Worm (Caenorhabditis elegans) whole organism, young adult: ENCODE results near the gene F44E5.17.
A peak's percentile ranks its signal among the peaks of the same experiment; 100 is the strongest.

Source experiments
- D2030.7 ChIP-seq: fragments of 200-800 bp; sonication (Bioruptor generic); IDR thresholded peaks from 2 replicates; pipeline ENCODE4 v1.3.6; 2022; ENCODE audit warnings: missing genetic modification reagents, missing genetic modification characterization, missing compliant biosample characterization
- F10E7.11 ChIP-seq: sonication (generic microtip); optimal IDR thresholded peaks from 2 replicates; lab custom pipeline; 2017; ENCODE audit warnings: mild to moderate bottlenecking, missing genetic modification characterization, moderate library complexity, missing compliant biosample characterization
- F33H1.4 ChIP-seq: fragments of 200-800 bp; sonication (Bioruptor generic); IDR thresholded peaks from 2 replicates; pipeline ENCODE4 v1.3.6; 2022; ENCODE audit warnings: missing genetic modification reagents, missing genetic modification characterization, missing compliant biosample characterization
- F39B2.1 ChIP-seq: fragments of 200-800 bp; sonication (Bioruptor generic); IDR thresholded peaks from 2 replicates; pipeline ENCODE4 v1.3.6; 2022; ENCODE audit warnings: missing genetic modification reagents, missing genetic modification characterization, missing compliant biosample characterization
- F57A8.1 ChIP-seq: fragments of 200-800 bp; sonication (Bioruptor generic); optimal IDR thresholded peaks from 2 replicates; lab custom pipeline; 2018; ENCODE audit warnings: mild to moderate bottlenecking, missing genetic modification characterization, moderate library complexity, missing compliant biosample characterization
- F57C9.4 ChIP-seq: sonication (generic microtip); optimal IDR thresholded peaks from 2 replicates; lab custom pipeline; 2017; ENCODE audit warnings: mild to moderate bottlenecking, missing genetic modification characterization, missing compliant biosample characterization
- T26A5.8 ChIP-seq: sonication (generic microtip); optimal IDR thresholded peaks from 2 replicates; lab custom pipeline; 2016; ENCODE audit warnings: missing genetic modification characterization, missing compliant biosample characterization
- Y53G8AR.9 ChIP-seq: fragments of 200-800 bp; sonication (Bioruptor generic); conservative IDR thresholded peaks from 2 replicates; pipeline ENCODE4 v1.3.6; 2022; ENCODE audit warnings: missing genetic modification reagents, missing genetic modification characterization, missing compliant biosample characterization
- Y79H2A.3 ChIP-seq: fragments of 200-800 bp; sonication (Bioruptor generic); conservative IDR thresholded peaks from 2 replicates; pipeline ENCODE4 v1.3.6; 2022; ENCODE audit warnings: missing genetic modification reagents, missing genetic modification characterization, missing compliant biosample characterization
- Y95B8A.8 ChIP-seq: fragments of 200-800 bp; sonication (Bioruptor generic); IDR thresholded peaks from 2 replicates; pipeline ENCODE4 v1.3.6; 2022; ENCODE audit warnings: missing genetic modification reagents, missing genetic modification characterization, missing compliant biosample characterization
- ama-1 ChIP-seq, 3 experiments: fragments of 150-350 bp in 1 of 3; sonication (generic microtip) in 2 of 3; optimal IDR thresholded peaks; 2 replicates each; lab custom pipeline; 2014 to 2018; ENCODE audit warnings: missing biosample characterization in 2 of 3, missing genetic modification characterization in 2 of 3, missing genetic modification reagents in 2 of 3
- aptf-2 ChIP-seq: fragments of 200-800 bp; sonication (Bioruptor generic); conservative IDR thresholded peaks from 2 replicates; pipeline ENCODE4 v1.3.6; 2022; ENCODE audit warnings: missing genetic modification reagents, missing genetic modification characterization, missing compliant biosample characterization
- aptf-3 ChIP-seq: fragments of 200-800 bp; sonication (Bioruptor generic); IDR thresholded peaks from 2 replicates; pipeline ENCODE4 v1.3.6; 2022; ENCODE audit warnings: missing genetic modification characterization, missing compliant biosample characterization
- athp-1 ChIP-seq: sonication (generic microtip); optimal IDR thresholded peaks from 2 replicates; lab custom pipeline; 2017; ENCODE audit warnings: mild to moderate bottlenecking, missing genetic modification characterization, missing compliant biosample characterization
- attf-3 ChIP-seq: fragments of 200-800 bp; sonication (Bioruptor generic); conservative IDR thresholded peaks from 2 replicates; pipeline ENCODE4 v1.3.6; 2022; ENCODE audit warnings: missing genetic modification reagents, missing genetic modification characterization, missing compliant biosample characterization
- bed-1 ChIP-seq: fragments of 200-800 bp; sonication (Bioruptor generic); IDR thresholded peaks from 2 replicates; pipeline ENCODE4 v1.3.6; 2022; ENCODE audit warnings: missing genetic modification reagents, missing genetic modification characterization, missing compliant biosample characterization
- bed-2 ChIP-seq: fragments of 200-800 bp; sonication (Bioruptor generic); IDR thresholded peaks from 2 replicates; pipeline ENCODE4 v1.3.6; 2022; ENCODE audit warnings: missing genetic modification reagents, missing genetic modification characterization, missing compliant biosample characterization
- cebp-2 ChIP-seq: fragments of 200-800 bp; sonication (Bioruptor generic); IDR thresholded peaks from 2 replicates; pipeline ENCODE4 v1.3.6; 2022; ENCODE audit warnings: missing genetic modification characterization, missing compliant biosample characterization
- ceh-100 ChIP-seq: fragments of 200-800 bp; sonication (Bioruptor generic); IDR thresholded peaks from 2 replicates; pipeline ENCODE4 v1.3.6; 2022; ENCODE audit warnings: missing genetic modification reagents, missing genetic modification characterization, missing compliant biosample characterization
- ceh-27 ChIP-seq: fragments of 200-800 bp; sonication (Bioruptor generic); optimal IDR thresholded peaks from 2 replicates; lab custom pipeline; 2018; ENCODE audit warnings: mild to moderate bottlenecking, missing genetic modification characterization, moderate library complexity, missing compliant biosample characterization
- ceh-40 ChIP-seq: fragments of 200-800 bp; sonication (Bioruptor generic); IDR thresholded peaks from 2 replicates; pipeline ENCODE4 v1.3.6; 2022; ENCODE audit warnings: missing genetic modification characterization, missing compliant biosample characterization
- ceh-58 ChIP-seq: fragments of 200-800 bp; sonication (Bioruptor generic); IDR thresholded peaks from 2 replicates; pipeline ENCODE4 v1.3.6; 2022; ENCODE audit warnings: missing genetic modification characterization, missing compliant biosample characterization
- ceh-91 ChIP-seq: fragments of 200-800 bp; sonication (Bioruptor generic); IDR thresholded peaks from 2 replicates; pipeline ENCODE4 v1.3.6; 2022; ENCODE audit warnings: missing genetic modification reagents, missing genetic modification characterization, missing compliant biosample characterization
- chd-7 ChIP-seq: sonication (generic microtip); optimal IDR thresholded peaks from 2 replicates; lab custom pipeline; 2016; ENCODE audit warnings: mild to moderate bottlenecking, missing genetic modification characterization, moderate library complexity, missing compliant biosample characterization
- egl-18 ChIP-seq: fragments of 200-800 bp; sonication (Bioruptor generic); IDR thresholded peaks from 2 replicates; pipeline ENCODE4 v1.3.6; 2022; ENCODE audit warnings: missing genetic modification reagents, missing genetic modification characterization, missing compliant biosample characterization
- egl-44 ChIP-seq: fragments of 200-800 bp; sonication (Bioruptor generic); IDR thresholded peaks from 2 replicates; pipeline ENCODE4 v1.3.6; 2022; ENCODE audit warnings: missing genetic modification reagents, missing genetic modification characterization, missing compliant biosample characterization
- fkh-3 ChIP-seq: sonication (generic microtip); optimal IDR thresholded peaks from 2 replicates; lab custom pipeline; 2016; ENCODE audit warnings: mild to moderate bottlenecking, missing genetic modification characterization, missing compliant biosample characterization
- hrde-1 ChIP-seq: sonication (generic microtip); optimal IDR thresholded peaks from 2 replicates; lab custom pipeline; 2016; ENCODE audit warnings: missing genetic modification characterization, mild to moderate bottlenecking, missing compliant biosample characterization, moderate library complexity, missing genotype, missing genetic modification reagents, borderline replicate concordance
- lin-26 ChIP-seq: fragments of 200-800 bp; sonication (Bioruptor generic); IDR thresholded peaks from 2 replicates; pipeline ENCODE4 v1.3.6; 2022; ENCODE audit warnings: missing genetic modification reagents, missing genetic modification characterization, missing compliant biosample characterization
- mcd-1 ChIP-seq: fragments of 200-800 bp; sonication (Bioruptor generic); IDR thresholded peaks from 2 replicates; pipeline ENCODE4 v1.3.6; 2022; ENCODE audit warnings: missing genetic modification reagents, missing genetic modification characterization, missing compliant biosample characterization
- mel-28 ChIP-seq: sonication (generic microtip); optimal IDR thresholded peaks from 2 replicates; lab custom pipeline; 2016; ENCODE audit warnings: borderline replicate concordance, mild to moderate bottlenecking, missing genetic modification characterization, missing compliant biosample characterization
- mes-4 ChIP-seq: sonication (generic microtip); optimal IDR thresholded peaks from 2 replicates; lab custom pipeline; 2016; ENCODE audit warnings: missing genotype, missing genetic modification characterization, missing compliant biosample characterization
- nfyb-1 ChIP-seq: fragments of 200-800 bp; sonication (Bioruptor generic); IDR thresholded peaks from 2 replicates; pipeline ENCODE4 v1.3.6; 2022; ENCODE audit warnings: missing genetic modification reagents, missing genetic modification characterization, missing compliant biosample characterization
- nhr-179 ChIP-seq: sonication (generic microtip); optimal IDR thresholded peaks from 2 replicates; lab custom pipeline; 2016; ENCODE audit warnings: mild to moderate bottlenecking, missing genetic modification characterization, missing compliant biosample characterization
- pbrm-1 ChIP-seq: fragments of 200-800 bp; sonication (Bioruptor generic); IDR thresholded peaks from 2 replicates; pipeline ENCODE4 v1.3.6; 2022; ENCODE audit warnings: missing genetic modification reagents, missing genetic modification characterization, missing compliant biosample characterization
- rpc-1 ChIP-seq, 2 experiments: fragments of 150-350 bp in 1 of 2; sonication (generic microtip) in 1 of 2; optimal IDR thresholded peaks; 2 replicates each; lab custom pipeline; 2014 to 2018; ENCODE audit warnings: missing biosample characterization in 1 of 2, missing genetic modification characterization in 1 of 2, missing genetic modification reagents in 1 of 2, missing genotype in 1 of 2
- snpc-1.1 ChIP-seq: sonication (generic microtip); optimal IDR thresholded peaks from 2 replicates; lab custom pipeline; 2017; ENCODE audit warnings: missing genetic modification characterization, mild to moderate bottlenecking, missing compliant biosample characterization, antibody characterized with exemption, moderate library complexity, missing genotype, missing genetic modification reagents; ENCODE audit not compliant: insufficient read depth
- snpc-1.3 ChIP-seq: sonication (generic microtip); optimal IDR thresholded peaks from 2 replicates; lab custom pipeline; 2017; ENCODE audit warnings: missing genetic modification characterization, mild to moderate bottlenecking, missing compliant biosample characterization, antibody characterized with exemption, moderate library complexity, missing genotype, missing genetic modification reagents; ENCODE audit not compliant: insufficient read depth
- somi-1 ChIP-seq: fragments of 200-800 bp; sonication (Bioruptor generic); optimal IDR thresholded peaks from 2 replicates; lab custom pipeline; 2018; ENCODE audit warnings: mild to moderate bottlenecking, missing genetic modification characterization, missing compliant biosample characterization
- sptf-2 ChIP-seq: fragments of 200-800 bp; sonication (Bioruptor generic); optimal IDR thresholded peaks from 2 replicates; lab custom pipeline; 2018; ENCODE audit warnings: mild to moderate bottlenecking, missing genetic modification characterization, missing compliant biosample characterization
- unc-62 ChIP-seq: fragments of 150-350 bp; optimal IDR thresholded peaks from 2 replicates; lab custom pipeline; 2014; ENCODE audit warnings: missing biosample characterization, missing genetic modification reagents, missing genetic modification characterization
- zim-3 ChIP-seq: sonication (generic microtip); optimal IDR thresholded peaks from 2 replicates; lab custom pipeline; 2017; ENCODE audit warnings: mild to moderate bottlenecking, missing genetic modification characterization, moderate library complexity, missing compliant biosample characterization
- ztf-28 ChIP-seq: fragments of 200-800 bp; sonication (Bioruptor generic); IDR thresholded peaks from 2 replicates; pipeline ENCODE4 v1.3.6; 2022; ENCODE audit warnings: missing genetic modification reagents, missing genetic modification characterization, missing compliant biosample characterization
- ztf-3 ChIP-seq: fragments of 200-800 bp; sonication (Bioruptor generic); optimal IDR thresholded peaks from 2 replicates; lab custom pipeline; 2018; ENCODE audit warnings: mild to moderate bottlenecking, missing genetic modification characterization, missing compliant biosample characterization
- ztf-6 ChIP-seq: fragments of 200-800 bp; sonication (Bioruptor generic); IDR thresholded peaks from 2 replicates; pipeline ENCODE4 v1.3.6; 2022; ENCODE audit warnings: missing genetic modification reagents, missing genetic modification characterization, missing compliant biosample characterization

Gene F44E5.17

ce11 chrII:11777893-11778480 lies 29.6 kb upstream of the F44E5.17 start, which contains the start of the genes patr-1 and dna-2 (continued):
- TF ChIP-seq egl-18 (GFP tag; lab: Robert Waterston, UW): no peak
- TF ChIP-seq ceh-58 (GFP tag; lab: Robert Waterston, UW): no peak
- no peak for TF ChIP-seq Y79H2A.3 (GFP tag; lab: Robert Waterston, UW)
- no peak for TF ChIP-seq bed-1 (GFP tag; lab: Robert Waterston, UW)
- no peak for TF ChIP-seq mes-4 (tag; lab: Kevin White, UChicago)
- TF ChIP-seq F33H1.4 (GFP tag; lab: Robert Waterston, UW): peak; percentile 82
- TF ChIP-seq sptf-2 (GFP tag; lab: Kevin White, UChicago): no peak
- no peak for TF ChIP-seq ceh-100 (GFP tag; lab: Robert Waterston, UW)
- no peak for TF ChIP-seq athp-1 (tag; lab: Kevin White, UChicago)
- peak; percentile 43 for TF ChIP-seq D2030.7 (GFP tag; lab: Robert Waterston, UW)
- no peak for TF ChIP-seq egl-44 (GFP tag; lab: Robert Waterston, UW)
- no peak for TF ChIP-seq chd-7
- TF ChIP-seq ztf-6 (GFP tag; lab: Robert Waterston, UW): no peak
- TF ChIP-seq aptf-3 (GFP tag; lab: Robert Waterston, UW): no peak
- TF ChIP-seq Y95B8A.8 (GFP tag; lab: Robert Waterston, UW): no peak
- TF ChIP-seq Y53G8AR.9 (GFP tag; lab: Robert Waterston, UW): no peak
- no peak for TF ChIP-seq ama-1 (optimal IDR thresholded peaks at IDR 0.05; lab: Kevin White, UChicago)
- no peak for TF ChIP-seq ama-1 (GFP tag; optimal IDR thresholded peaks at IDR 0.05; lab: Kevin White, UChicago)
- TF ChIP-seq somi-1 (GFP tag; lab: Kevin White, UChicago): no peak
- TF ChIP-seq snpc-1.1 (tag; lab: Kevin White, UChicago): peak; percentile 29
- no peak for TF ChIP-seq cebp-2 (GFP tag; lab: Robert Waterston, UW)
- TF ChIP-seq rpc-1 (optimal IDR thresholded peaks at IDR 0.05; lab: Kevin White, UChicago): no peak
- TF ChIP-seq rpc-1 (tag; optimal IDR thresholded peaks at IDR 0.05; lab: Kevin White, UChicago): no peak
- no peak for TF ChIP-seq nfyb-1
- TF ChIP-seq mcd-1 (GFP tag; lab: Robert Waterston, UW): peak; percentile 61
- no peak for TF ChIP-seq bed-2
- peak; percentile 69 for TF ChIP-seq ceh-91 (GFP tag; lab: Robert Waterston, UW)
- no peak for TF ChIP-seq F39B2.1 (GFP tag; lab: Robert Waterston, UW)
- TF ChIP-seq ceh-40 (GFP tag; lab: Robert Waterston, UW): no peak
- no peak for TF ChIP-seq unc-62
- TF ChIP-seq F57C9.4 (tag; lab: Kevin White, UChicago): no peak
- TF ChIP-seq ztf-3 (GFP tag; lab: Kevin White, UChicago): no peak
- TF ChIP-seq mel-28 (tag; lab: Kevin White, UChicago): no peak
- no peak for TF ChIP-seq ztf-28 (GFP tag; lab: Robert Waterston, UW)
- no peak for TF ChIP-seq fkh-3 (tag; lab: Kevin White, UChicago)
- peak; percentile 6 for TF ChIP-seq ceh-27 (GFP tag; lab: Kevin White, UChicago)
- TF ChIP-seq snpc-1.3: no peak
- no peak for TF ChIP-seq T26A5.8 (tag; lab: Kevin White, UChicago)
- no peak for TF ChIP-seq lin-26 (GFP tag; lab: Robert Waterston, UW)
- TF ChIP-seq pbrm-1 (GFP tag; lab: Robert Waterston, UW): no peak
- TF ChIP-seq hrde-1 (tag; lab: Kevin White, UChicago): no peak
- TF ChIP-seq F10E7.11 (tag; lab: Kevin White, UChicago): no peak
- TF ChIP-seq F57A8.1 (GFP tag; lab: Kevin White, UChicago): no peak
- TF ChIP-seq nhr-179: no peak
- TF ChIP-seq zim-3 (tag; lab: Kevin White, UChicago): no peak
- TF ChIP-seq aptf-2 (GFP tag; lab: Robert Waterston, UW): no peak
- no peak for TF ChIP-seq attf-3 (GFP tag; lab: Robert Waterston, UW)
